Fruit fly (Drosophila melanogaster) whole organism, embryonic: ENCODE results near the gene Sys1.

ENCODE experiments used
- Adf1 ChIP-seq: fragments of 200-800 bp; sonication (Bioruptor generic); IDR thresholded peaks from 2 replicates; pipeline ENCODE4 v1.3.6; 2022; ENCODE audit warnings: missing biosample characterization, missing genetic modification characterization
- Awh ChIP-seq: fragments of 200-800 bp; sonication (Bioruptor generic); IDR thresholded peaks from 2 replicates; pipeline ENCODE4, ENCODE4 v1.3.6; 2022; ENCODE audit warnings: missing biosample characterization, missing genetic modification characterization
- CG10431 ChIP-seq: fragments of 200-800 bp; sonication (Bioruptor generic); optimal IDR thresholded peaks from 3 replicates; lab custom pipeline; 2018; ENCODE audit warnings: missing biosample characterization, mild to moderate bottlenecking, missing genetic modification characterization
- CG12236 ChIP-seq: fragments of 200-800 bp; sonication (Bioruptor generic); optimal IDR thresholded peaks from 2 replicates; lab custom pipeline; 2016; ENCODE audit warnings: missing biosample characterization, missing genetic modification characterization
- CG13424 ChIP-seq: fragments of 200-800 bp; sonication (Bioruptor generic); optimal IDR thresholded peaks from 2 replicates; lab custom pipeline; 2019; ENCODE audit warnings: missing biosample characterization, mild to moderate bottlenecking, missing genetic modification characterization, moderate library complexity
- CG13624 ChIP-seq: fragments of 200-800 bp; sonication (Bioruptor generic); optimal IDR thresholded peaks from 2 replicates; lab custom pipeline; 2016; ENCODE audit warnings: missing biosample characterization, missing genetic modification characterization
- CG14014 ChIP-seq: fragments of 200-800 bp; sonication (Bioruptor generic); IDR thresholded peaks from 2 replicates; pipeline ENCODE4 v1.3.6; 2022; ENCODE audit warnings: missing biosample characterization, missing genetic modification characterization
- CG14965 ChIP-seq: fragments of 200-800 bp; sonication (Bioruptor generic); optimal IDR thresholded peaks from 2 replicates; lab custom pipeline; 2016; ENCODE audit warnings: missing biosample characterization, missing genetic modification characterization, borderline replicate concordance
- CG15269 ChIP-seq: fragments of 200-800 bp; sonication (Bioruptor generic); optimal IDR thresholded peaks from 2 replicates; lab custom pipeline; 2018; ENCODE audit warnings: missing biosample characterization, mild to moderate bottlenecking, missing genetic modification characterization, moderate library complexity
- CG16813 ChIP-seq: fragments of 200-800 bp; sonication (Bioruptor generic); IDR thresholded peaks from 3 replicates; pipeline ENCODE4 v1.3.6; 2022; ENCODE audit warnings: missing biosample characterization, missing genetic modification characterization; ENCODE audit not compliant: partially characterized antibody
- CG2129 ChIP-seq: fragments of 200-800 bp; sonication (Bioruptor generic); IDR thresholded peaks from 2 replicates; pipeline ENCODE4 v1.3.6; 2022; ENCODE audit warnings: missing biosample characterization, missing genetic modification characterization; ENCODE audit not compliant: partially characterized antibody
- CG2875 ChIP-seq: fragments of 200-800 bp; sonication (Bioruptor generic); optimal IDR thresholded peaks from 2 replicates; lab custom pipeline; 2017; ENCODE audit warnings: missing biosample characterization, mild to moderate bottlenecking, missing genetic modification characterization, missing genetic modification reagents
- CG3163 ChIP-seq: fragments of 200-800 bp; sonication (Bioruptor generic); optimal IDR thresholded peaks from 3 replicates; lab custom pipeline; 2016; ENCODE audit warnings: missing biosample characterization, missing genetic modification characterization
- CG3726 ChIP-seq: fragments of 200-800 bp; sonication (Bioruptor generic); IDR thresholded peaks from 3 replicates; pipeline ENCODE4, ENCODE4 v1.3.6; 2022; ENCODE audit warnings: missing biosample characterization, missing genetic modification characterization
- CG3995 ChIP-seq: fragments of 200-800 bp; sonication (Bioruptor generic); optimal IDR thresholded peaks from 3 replicates; lab custom pipeline; 2016; ENCODE audit warnings: missing biosample characterization, missing genetic modification characterization
- CG43689 ChIP-seq: fragments of 200-800 bp; sonication (Bioruptor generic); IDR thresholded peaks from 2 replicates; pipeline ENCODE4 v1.3.6; 2022; ENCODE audit warnings: missing biosample characterization, missing genetic modification characterization
- CG6654 ChIP-seq: fragments of 200-800 bp; sonication (Bioruptor generic); optimal IDR thresholded peaks from 2 replicates; lab custom pipeline; 2017; ENCODE audit warnings: missing biosample characterization, mild to moderate bottlenecking, missing genetic modification characterization
- CG6683 ChIP-seq: fragments of 200-800 bp; sonication (Bioruptor generic); optimal IDR thresholded peaks from 2 replicates; lab custom pipeline; 2017; ENCODE audit warnings: missing biosample characterization, mild to moderate bottlenecking, missing genetic modification characterization, missing genetic modification reagents
- CG6689 ChIP-seq: fragments of 200-800 bp; sonication (Bioruptor generic); IDR thresholded peaks from 2 replicates; pipeline ENCODE4 v1.3.6; 2022; ENCODE audit warnings: missing biosample characterization, missing genetic modification characterization
- CG6854 ChIP-seq: fragments of 200-800 bp; sonication (Bioruptor generic); optimal IDR thresholded peaks from 3 replicates; lab custom pipeline; 2017; ENCODE audit warnings: missing biosample characterization, mild to moderate bottlenecking, missing genetic modification characterization
- CG8281 ChIP-seq: fragments of 200-800 bp; sonication (Bioruptor generic); optimal IDR thresholded peaks from 2 replicates; lab custom pipeline; 2018; ENCODE audit warnings: missing biosample characterization, mild to moderate bottlenecking, missing genetic modification characterization, moderate library complexity
- Doc2 ChIP-seq: fragments of 200-800 bp; sonication (Bioruptor generic); IDR thresholded peaks from 2 replicates; pipeline ENCODE4 v1.3.6; 2022; ENCODE audit warnings: missing biosample characterization, missing genetic modification characterization
- Dref ChIP-seq: fragments of 200-800 bp; sonication (Bioruptor generic); IDR thresholded peaks from 2 replicates; pipeline ENCODE4 v1.3.6; 2022; ENCODE audit warnings: missing biosample characterization, missing genetic modification characterization
- Eip74EF ChIP-seq, 2 experiments: fragments of 200-800 bp in 1 of 2; fragments of >200 bp in 1 of 2; sonication (Bioruptor generic) in 1 of 2; optimal IDR thresholded peaks; 2 replicates each; lab custom pipeline; 2017 to 2019; ENCODE audit warnings: missing biosample characterization in 2 of 2, missing genetic modification characterization in 2 of 2, mild to moderate bottlenecking in 1 of 2, moderate library complexity in 1 of 2
- Fer2 ChIP-seq: fragments of 200-800 bp; sonication (Bioruptor generic); optimal IDR thresholded peaks from 2 replicates; lab custom pipeline; 2018; ENCODE audit warnings: missing biosample characterization, mild to moderate bottlenecking, missing genetic modification characterization, moderate library complexity
- Gug ChIP-seq: fragments of 200-800 bp; sonication (Bioruptor generic); IDR thresholded peaks from 4 replicates; pipeline ENCODE4 v1.3.6; 2022; ENCODE audit warnings: missing biosample characterization, missing genetic modification characterization
- Hmr ChIP-seq: fragments of 200-800 bp; sonication (Bioruptor generic); optimal IDR thresholded peaks from 3 replicates; lab custom pipeline; 2017; ENCODE audit warnings: mild to moderate bottlenecking, missing biosample characterization, missing genetic modification reagents, missing genetic modification characterization
- Hr78 ChIP-seq, 2 experiments: fragments of 200-800 bp in 1 of 2; fragments of >200 bp in 1 of 2; sonication (Bioruptor generic) in 1 of 2; optimal IDR thresholded peaks; 2 replicates each; lab custom pipeline; 2017 to 2019; ENCODE audit warnings: missing biosample characterization in 2 of 2, missing genetic modification characterization in 2 of 2, mild to moderate bottlenecking in 1 of 2, moderate library complexity in 1 of 2
- Lhr ChIP-seq: fragments of 200-800 bp; sonication (Bioruptor generic); optimal IDR thresholded peaks from 3 replicates; lab custom pipeline; 2017; ENCODE audit warnings: mild to moderate bottlenecking, missing biosample characterization, missing genetic modification reagents, missing genetic modification characterization
- MTF-1 ChIP-seq: fragments of 200-800 bp; sonication (Bioruptor generic); optimal IDR thresholded peaks from 2 replicates; lab custom pipeline; 2018; ENCODE audit warnings: missing biosample characterization, mild to moderate bottlenecking, missing genetic modification characterization, borderline replicate concordance
- NC2β ChIP-seq: fragments of 200-800 bp; sonication (Bioruptor generic); optimal IDR thresholded peaks from 2 replicates; lab custom pipeline; 2016; ENCODE audit warnings: missing biosample characterization, missing genetic modification characterization
- ash1 ChIP-seq: fragments of 200-800 bp; sonication (Bioruptor generic); optimal IDR thresholded peaks from 2 replicates; lab custom pipeline; 2018; ENCODE audit warnings: missing biosample characterization, mild to moderate bottlenecking, missing genetic modification characterization
- bab2 ChIP-seq: fragments of 200-800 bp; sonication (Bioruptor generic); optimal IDR thresholded peaks from 2 replicates; lab custom pipeline; 2016; ENCODE audit warnings: missing biosample characterization, missing genetic modification characterization
- bbx ChIP-seq: fragments of 200-800 bp; sonication (Bioruptor generic); IDR thresholded peaks from 2 replicates; pipeline ENCODE4 v1.3.6; 2022; ENCODE audit warnings: missing biosample characterization, missing genetic modification characterization; ENCODE audit not compliant: partially characterized antibody
- crol ChIP-seq: fragments of 200-800 bp; sonication (Bioruptor generic); IDR thresholded peaks from 2 replicates; pipeline ENCODE4 v1.3.6; 2022; ENCODE audit warnings: missing biosample characterization, missing genetic modification characterization
- hb ChIP-seq: fragments of 200-800 bp; sonication (Bioruptor generic); IDR thresholded peaks from 3 replicates; pipeline ENCODE4 v1.3.6; 2022; ENCODE audit warnings: missing biosample characterization, missing genetic modification characterization; ENCODE audit not compliant: partially characterized antibody
- hbn ChIP-seq: fragments of 200-800 bp; sonication (Bioruptor generic); IDR thresholded peaks from 2 replicates; pipeline ENCODE4 v1.3.6; 2022; ENCODE audit warnings: missing biosample characterization, missing genetic modification characterization; ENCODE audit not compliant: partially characterized antibody
- her ChIP-seq: fragments of 200-800 bp; sonication (Bioruptor generic); optimal IDR thresholded peaks from 2 replicates; lab custom pipeline; 2016; ENCODE audit warnings: missing biosample characterization, missing genetic modification characterization
- inv ChIP-seq: fragments of 200-800 bp; sonication (Bioruptor generic); IDR thresholded peaks from 2 replicates; pipeline ENCODE4 v1.3.6; 2022; ENCODE audit warnings: missing biosample characterization, missing genetic modification characterization; ENCODE audit not compliant: partially characterized antibody
- luna ChIP-seq: fragments of 200-800 bp; sonication (Bioruptor generic); optimal IDR thresholded peaks from 2 replicates; lab custom pipeline; 2016; ENCODE audit warnings: missing biosample characterization, missing genetic modification characterization
- mirr ChIP-seq: fragments of 200-800 bp; sonication (Bioruptor generic); optimal IDR thresholded peaks from 3 replicates; lab custom pipeline; 2018; ENCODE audit warnings: missing biosample characterization, mild to moderate bottlenecking, missing genetic modification characterization
- onecut ChIP-seq: fragments of 200-800 bp; sonication (Bioruptor generic); IDR thresholded peaks from 2 replicates; pipeline ENCODE4 v1.3.6; 2022; ENCODE audit warnings: missing biosample characterization, missing genetic modification characterization
- peb ChIP-seq: fragments of 200-800 bp; sonication (Bioruptor generic); IDR thresholded peaks from 2 replicates; pipeline ENCODE4 v1.3.6; 2022; ENCODE audit warnings: missing biosample characterization, missing genetic modification characterization
- pho ChIP-seq: fragments of 200-800 bp; sonication (Bioruptor generic); optimal IDR thresholded peaks from 2 replicates; lab custom pipeline; 2016; ENCODE audit warnings: missing biosample characterization, missing genetic modification characterization
- ro ChIP-seq: fragments of 200-800 bp; sonication (Bioruptor generic); IDR thresholded peaks from 2 replicates; pipeline ENCODE4 v1.3.6; 2022; ENCODE audit warnings: missing biosample characterization, missing genetic modification characterization
- row ChIP-seq: fragments of 200-800 bp; sonication (Bioruptor generic); IDR thresholded peaks from 3 replicates; pipeline ENCODE4 v1.3.6; 2022; ENCODE audit warnings: missing biosample characterization, missing genetic modification characterization
- sna ChIP-seq: fragments of 200-800 bp; sonication (Bioruptor generic); IDR thresholded peaks from 2 replicates; pipeline ENCODE4 v1.3.6; 2022; ENCODE audit warnings: missing biosample characterization, missing genetic modification characterization; ENCODE audit not compliant: partially characterized antibody
- sug ChIP-seq: fragments of 200-800 bp; optimal IDR thresholded peaks from 2 replicates; lab custom pipeline; 2019; ENCODE audit warnings: missing biosample characterization, mild to moderate bottlenecking, missing genetic modification characterization, moderate library complexity

The Sys1 gene

DNA sequence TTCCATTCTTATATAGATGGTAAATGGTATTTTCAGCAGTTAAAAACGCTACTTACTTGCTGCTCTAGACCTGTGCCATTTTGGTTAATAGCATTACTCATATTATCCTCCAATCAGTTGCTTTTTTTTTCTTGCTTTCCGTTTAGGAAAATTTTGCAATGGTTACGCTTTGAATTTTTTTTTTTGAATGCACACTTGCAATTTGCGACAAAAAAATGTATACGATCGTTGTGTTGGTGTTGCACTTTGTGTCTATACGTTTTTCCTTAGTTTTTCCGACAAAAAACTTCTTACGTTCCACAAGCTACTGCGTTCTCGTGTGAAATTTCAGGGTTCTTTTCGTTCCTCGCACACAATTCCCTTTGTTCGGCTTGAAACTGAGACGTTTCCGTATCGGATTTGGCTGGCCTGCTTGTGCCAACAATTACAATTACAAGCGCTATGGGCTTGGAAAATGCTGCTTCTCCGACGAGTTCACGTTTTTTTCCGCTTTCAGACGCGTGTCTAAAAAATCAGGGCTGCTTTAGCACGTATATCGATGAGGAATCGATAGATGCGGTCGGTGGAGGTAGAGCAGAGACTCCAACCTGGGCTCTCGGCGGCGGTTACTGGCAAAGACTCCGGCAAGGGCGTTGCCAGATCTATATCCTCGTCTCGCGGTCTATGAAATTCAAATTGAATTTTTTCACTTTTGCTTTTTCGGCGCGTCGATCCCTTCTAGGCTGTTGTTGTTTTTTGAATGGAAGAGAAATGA is 7.5 kb downstream of the Sys1 start (continued):
- no peak for TF ChIP-seq ro (GFP tag; lab: Robert Waterston, UW)
- peak; percentile 81 for TF ChIP-seq sna (GFP tag; lab: Robert Waterston, UW)
- TF ChIP-seq CG6854 (GFP tag; lab: Kevin White, UChicago), result no peak
- TF ChIP-seq CG14965 (GFP tag; lab: Kevin White, UChicago), result no peak
- TF ChIP-seq CG2129 (GFP tag; lab: Robert Waterston, UW), result peak; percentile 59
- TF ChIP-seq Doc2 (GFP tag; lab: Robert Waterston, UW), result no peak
- no peak for TF ChIP-seq CG8281
- TF ChIP-seq mirr, result peak; percentile 29
- TF ChIP-seq Hr78 (GFP tag; optimal IDR thresholded peaks at IDR 0.05; lab: Kevin White, UChicago), result no peak
- TF ChIP-seq CG10431, result no peak
- TF ChIP-seq Lhr (GFP tag; lab: Kevin White, UChicago), result peak; percentile 90
- TF ChIP-seq bbx (GFP tag; lab: Robert Waterston, UW), result peak; percentile 96
- TF ChIP-seq CG3726, result no peak
- peak; percentile 72 for TF ChIP-seq pho
- TF ChIP-seq inv (GFP tag; lab: Robert Waterston, UW), result peak; percentile 87
- TF ChIP-seq row (GFP tag; lab: Robert Waterston, UW), result peak; percentile 55
- peak; percentile 67 for TF ChIP-seq her (GFP tag; lab: Kevin White, UChicago)
- TF ChIP-seq Fer2 (tag; lab: Kevin White, UChicago), result no peak
- TF ChIP-seq luna (GFP tag; lab: Kevin White, UChicago), result peak; percentile 5
- TF ChIP-seq CG14014 (GFP tag; lab: Robert Waterston, UW), result 0 out of 2 replicates have a peak, but pooled peaks have one; percentile 39
- no peak for TF ChIP-seq CG43689 (GFP tag; lab: Robert Waterston, UW)
- TF ChIP-seq Dref, result peak; percentile 99
- peak; percentile 64 for TF ChIP-seq CG3995 (GFP tag; lab: Kevin White, UChicago)
- peak; percentile 94 for TF ChIP-seq hb (GFP tag; lab: Robert Waterston, UW)
- peak; percentile 92 for TF ChIP-seq CG16813 (GFP tag; lab: Robert Waterston, UW)
- no peak for TF ChIP-seq CG6683 (GFP tag; lab: Kevin White, UChicago)
- no peak for TF ChIP-seq CG6654 (GFP tag; lab: Kevin White, UChicago)
- TF ChIP-seq crol (GFP tag; lab: Robert Waterston, UW), result no peak
- peak; percentile 71 for TF ChIP-seq MTF-1 (GFP tag; lab: Kevin White, UChicago)
- TF ChIP-seq Eip74EF (GFP tag; optimal IDR thresholded peaks at IDR 0.05; lab: Kevin White, UChicago), result peak in 1 of 2 experiments; percentile 14
- no peak for TF ChIP-seq Awh (GFP tag; lab: Robert Waterston, UW)
- TF ChIP-seq CG6689 (GFP tag; lab: Robert Waterston, UW), result no peak
- TF ChIP-seq hbn, result peak; percentile 70
- peak; percentile 64 for TF ChIP-seq sug (tag; lab: Kevin White, UChicago)
- peak; percentile 52 for TF ChIP-seq CG3163 (GFP tag; lab: Kevin White, UChicago)
- TF ChIP-seq CG13624 (GFP tag; lab: Kevin White, UChicago), result peak; percentile 73
- TF ChIP-seq CG12236 (GFP tag; lab: Kevin White, UChicago), result peak; percentile 7
- TF ChIP-seq ash1 (GFP tag; lab: Kevin White, UChicago), result no peak
- peak; percentile 54 for TF ChIP-seq onecut (GFP tag; lab: Robert Waterston, UW)
- peak; percentile 37 for TF ChIP-seq CG15269
- TF ChIP-seq peb (GFP tag; lab: Robert Waterston, UW), result no peak
- TF ChIP-seq Hmr (GFP tag; lab: Kevin White, UChicago), result peak; percentile 82
- peak; percentile 46 for TF ChIP-seq CG13424
- TF ChIP-seq Gug (GFP tag; lab: Robert Waterston, UW), result no peak; the same call in 3 of the 4 replicates
- peak; percentile 40 for TF ChIP-seq CG2875 (GFP tag; lab: Kevin White, UChicago)
- TF ChIP-seq Adf1 (GFP tag; lab: Robert Waterston, UW), result peak; percentile 66
- no peak for TF ChIP-seq bab2 (GFP tag; lab: Kevin White, UChicago)
- peak; percentile 63 for TF ChIP-seq NC2β (GFP tag; lab: Kevin White, UChicago)
